Fruit fly (Drosophila melanogaster): ENCODE measurements around the gene Stam.

DNA sequence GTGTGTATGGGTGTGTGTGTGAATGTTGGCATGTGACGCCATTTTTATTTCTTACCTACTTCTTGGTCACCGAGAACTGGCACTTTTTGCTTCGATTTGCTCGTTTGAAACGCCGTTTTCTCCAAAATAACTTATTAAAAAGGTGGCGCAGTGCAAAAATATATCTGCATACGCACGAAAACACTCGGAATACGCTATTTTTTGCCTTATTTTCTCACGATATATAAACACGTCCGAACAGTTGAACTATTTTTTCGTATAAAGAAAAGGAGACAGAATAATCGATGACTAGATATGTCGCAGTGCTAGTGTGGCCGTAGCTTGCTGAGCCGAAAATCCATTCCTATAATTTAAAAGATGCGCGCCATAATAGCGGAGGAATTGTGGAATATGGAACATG, 16.0 kb upstream of the Stam start, which contains the start of gene CG6700:
- TF ChIP-seq CG8478 (optimal IDR thresholded peaks at IDR 0.05) (no peak), CTCF (optimal IDR thresholded peaks at IDR 0.05) (peak; percentile 12 to 19)

Data from S2 (cell line).